Worm (Caenorhabditis elegans): ENCODE data around the gene ZC262.4.

Gene ZC262.4

DNA sequence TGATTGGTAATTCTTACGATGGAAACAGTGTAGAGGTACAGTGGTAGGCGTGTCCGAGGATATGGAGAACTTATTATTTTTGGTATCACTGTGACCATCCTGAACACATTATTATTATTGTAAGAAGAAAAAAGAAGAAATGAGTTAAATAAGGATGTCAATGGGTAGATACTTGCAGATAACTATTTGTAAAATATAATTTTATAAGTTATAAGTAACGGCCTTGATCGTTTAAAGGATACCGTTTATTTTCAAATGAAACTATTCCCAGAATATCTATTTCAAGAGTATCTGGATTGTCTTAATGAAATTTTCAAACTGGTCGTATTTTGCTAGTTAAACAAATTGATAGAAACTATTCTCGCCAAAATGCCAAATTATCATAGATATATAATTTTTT lies 14.1 kb downstream of the ZC262.4 start, which contains the start of gene F10E9.10:
Gene F10E9.10, minus strand, starts transcription at position 101 of the 400 bp plus-strand sequence.
- TF ChIP-seq sem-4 (tag; optimal IDR thresholded peaks at IDR 0.05): no peak
- no peak for TF ChIP-seq ztf-4 (tag; optimal IDR thresholded peaks at IDR 0.05)
- TF ChIP-seq nhr-129 (tag; optimal IDR thresholded peaks at IDR 0.05): no peak
- no peak for TF ChIP-seq egl-27 (tag; optimal IDR thresholded peaks at IDR 0.05)
- no peak for TF ChIP-seq lin-13 (GFP tag; optimal IDR thresholded peaks at IDR 0.05)
- TF ChIP-seq unc-55 (GFP tag; optimal IDR thresholded peaks at IDR 0.05): no peak
- TF ChIP-seq aly-2 (tag; optimal IDR thresholded peaks at IDR 0.05): no peak
- no peak for TF ChIP-seq sma-3 (GFP tag; optimal IDR thresholded peaks at IDR 0.05)
- TF ChIP-seq unc-39 (tag; optimal IDR thresholded peaks at IDR 0.05): no peak
- no peak for TF ChIP-seq elt-1 (tag; optimal IDR thresholded peaks at IDR 0.05)

DNA sequence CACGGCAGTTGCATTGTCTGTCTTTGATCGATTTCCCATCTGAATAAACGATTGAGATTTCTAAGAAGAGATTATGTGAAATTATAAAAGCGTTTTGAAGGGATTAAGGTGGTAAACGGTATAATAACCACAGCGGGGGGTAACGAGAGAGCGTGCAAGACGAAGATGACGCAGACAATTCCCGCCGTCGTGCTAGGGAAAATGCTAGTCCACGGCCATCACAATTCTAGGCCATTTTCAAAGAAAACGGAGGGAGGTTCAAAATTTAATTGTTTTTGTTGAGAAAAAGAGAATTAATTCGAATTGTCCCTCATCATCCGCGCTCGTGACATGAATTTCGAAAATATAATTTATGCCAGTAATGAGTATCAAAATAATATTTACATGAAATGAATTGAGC lies 15.2 kb downstream of the ZC262.4 start, which contains the start of gene F10E9.11:
Gene F10E9.11, minus strand, starts transcription at position 161 of the 400 bp plus-strand sequence.
- TF ChIP-seq alr-1 (tag; optimal IDR thresholded peaks at IDR 0.05) (no peak), ztf-4 (tag; optimal IDR thresholded peaks at IDR 0.05) (no peak), lin-11 (tag; optimal IDR thresholded peaks at IDR 0.05) (peak; percentile 72), peb-1 (tag; optimal IDR thresholded peaks at IDR 0.05) (no peak), aly-2 (tag; optimal IDR thresholded peaks at IDR 0.05) (no peak), ztf-1 (GFP tag; conservative IDR thresholded peaks at IDR 0.05) (no peak), crh-2 (tag; optimal IDR thresholded peaks at IDR 0.05) (peak; percentile 74), R02D3.7 (tag; optimal IDR thresholded peaks at IDR 0.05) (no peak), egl-27 (tag; optimal IDR thresholded peaks at IDR 0.05) (peak; percentile 26), C34F6.9 (tag; optimal IDR thresholded peaks at IDR 0.05) (peak; percentile 86), unc-55 (GFP tag; optimal IDR thresholded peaks at IDR 0.05) (peak; percentile 86), sma-3 (GFP tag; optimal IDR thresholded peaks at IDR 0.05) (peak; percentile 82), nhr-23 (tag; optimal IDR thresholded peaks at IDR 0.05) (no peak), Y55F3AM.14 (GFP tag; optimal IDR thresholded peaks at IDR 0.05) (no peak), lin-13 (GFP tag; optimal IDR thresholded peaks at IDR 0.05) (peak; percentile 79), mdl-1 (tag; optimal IDR thresholded peaks at IDR 0.05) (no peak), skn-1 (tag; optimal IDR thresholded peaks at IDR 0.05) (no peak), nhr-77 (tag; optimal IDR thresholded peaks at IDR 0.05) (no peak), nhr-129 (tag; optimal IDR thresholded peaks at IDR 0.05) (peak; percentile 73), ceh-82 (tag; optimal IDR thresholded peaks at IDR 0.05) (no peak), blmp-1 (tag; optimal IDR thresholded peaks at IDR 0.05; ENCODE audit: insufficient read depth) (peak; percentile 12), gmeb-1 (tag; optimal IDR thresholded peaks at IDR 0.05) (peak; percentile 94), sem-4 (tag; optimal IDR thresholded peaks at IDR 0.05) (peak; percentile 58), snpc-4 (tag; optimal IDR thresholded peaks at IDR 0.05) (no peak), lsy-2 (tag; optimal IDR thresholded peaks at IDR 0.05) (peak; percentile 66 to 89), unc-62 (GFP tag; optimal IDR thresholded peaks at IDR 0.05) (no peak), sma-9 (GFP tag; optimal IDR thresholded peaks at IDR 0.05) (peak; percentile 84), sma-9 (tag; optimal IDR thresholded peaks at IDR 0.05) (no peak), mbf-1 (tag; optimal IDR thresholded peaks at IDR 0.05) (no peak), zag-1 (tag; optimal IDR thresholded peaks at IDR 0.05) (no peak), nhr-21 (tag; optimal IDR thresholded peaks at IDR 0.05) (peak; percentile 44), dmd-4 (tag; optimal IDR thresholded peaks at IDR 0.05) (no peak), fos-1 (tag; optimal IDR thresholded peaks at IDR 0.05) (peak; percentile 38), mab-5 (tag; optimal IDR thresholded peaks at IDR 0.05) (peak; percentile 69), elt-1 (tag; optimal IDR thresholded peaks at IDR 0.05) (no peak), nhr-6 (tag; optimal IDR thresholded peaks at IDR 0.05) (peak; percentile 9), ZK546.5 (tag; optimal IDR thresholded peaks at IDR 0.05) (no peak), nhr-25 (tag; optimal IDR thresholded peaks at IDR 0.05) (peak; percentile 79), ceh-16 (tag; optimal IDR thresholded peaks at IDR 0.05) (no peak), F13H6.1 (tag; optimal IDR thresholded peaks at IDR 0.05) (peak; percentile 84), nhr-11 (tag; optimal IDR thresholded peaks at IDR 0.05) (no peak), lin-39 (tag; optimal IDR thresholded peaks at IDR 0.05) (no peak), unc-39 (tag; optimal IDR thresholded peaks at IDR 0.05) (no peak)

All from whole organism, L2 larva.